Worm (Caenorhabditis elegans) whole organism, young adult: ENCODE measurements around the gene grk-2.
A peak's percentile ranks its signal among the peaks of the same experiment; 100 is the strongest.
"Not testable (repeated sequence)": the region's sequence is repeated elsewhere in the genome, so short reads cannot be mapped to it uniquely, and the experiment has no call there.

Experiments
- B0261.1 ChIP-seq: sonication (generic microtip); optimal IDR thresholded peaks from 2 replicates; lab custom pipeline; 2016; ENCODE audit warnings: mild to moderate bottlenecking, missing genetic modification characterization, moderate library complexity, missing compliant biosample characterization
- F55B11.4 ChIP-seq: sonication (generic microtip); optimal IDR thresholded peaks from 2 replicates; lab custom pipeline; 2016; ENCODE audit warnings: missing compliant biosample characterization, missing genetic modification characterization, borderline replicate concordance; ENCODE audit not compliant: insufficient read depth
- F57C9.4 ChIP-seq: sonication (generic microtip); optimal IDR thresholded peaks from 2 replicates; lab custom pipeline; 2017; ENCODE audit warnings: mild to moderate bottlenecking, missing genetic modification characterization, missing compliant biosample characterization
- T26A5.8 ChIP-seq: sonication (generic microtip); optimal IDR thresholded peaks from 2 replicates; lab custom pipeline; 2016; ENCODE audit warnings: missing genetic modification characterization, missing compliant biosample characterization
- Y67H2A.10 ChIP-seq: fragments of 200-800 bp; sonication (Bioruptor generic); conservative IDR thresholded peaks from 2 replicates; pipeline ENCODE4 v1.3.6; 2022; ENCODE audit warnings: missing genetic modification reagents, missing genetic modification characterization, missing compliant biosample characterization
- ZK185.1 ChIP-seq: sonication (generic microtip); optimal IDR thresholded peaks from 2 replicates; lab custom pipeline; 2016; ENCODE audit warnings: mild to moderate bottlenecking, missing genetic modification characterization, missing compliant biosample characterization; ENCODE audit not compliant: poor library complexity, severe bottlenecking
- atf-7 ChIP-seq: sonication (generic microtip); optimal IDR thresholded peaks from 2 replicates; lab custom pipeline; 2017; ENCODE audit warnings: mild to moderate bottlenecking, missing genetic modification characterization, missing compliant biosample characterization
- athp-1 ChIP-seq: sonication (generic microtip); optimal IDR thresholded peaks from 2 replicates; lab custom pipeline; 2017; ENCODE audit warnings: mild to moderate bottlenecking, missing genetic modification characterization, missing compliant biosample characterization
- attf-3 ChIP-seq: fragments of 200-800 bp; sonication (Bioruptor generic); conservative IDR thresholded peaks from 2 replicates; pipeline ENCODE4 v1.3.6; 2022; ENCODE audit warnings: missing genetic modification reagents, missing genetic modification characterization, missing compliant biosample characterization
- cebp-2 ChIP-seq: fragments of 200-800 bp; sonication (Bioruptor generic); IDR thresholded peaks from 2 replicates; pipeline ENCODE4 v1.3.6; 2022; ENCODE audit warnings: missing genetic modification characterization, missing compliant biosample characterization
- dox-1 ChIP-seq: fragments of 200-800 bp; sonication (Bioruptor generic); IDR thresholded peaks from 2 replicates; pipeline ENCODE4 v1.3.6; 2022; ENCODE audit warnings: missing genetic modification reagents, missing genetic modification characterization, missing compliant biosample characterization
- efl-1 ChIP-seq: fragments of 150-350 bp; optimal IDR thresholded peaks from 2 replicates; lab custom pipeline; 2014; ENCODE audit warnings: missing biosample characterization, missing genetic modification reagents, missing genetic modification characterization
- egl-18 ChIP-seq: fragments of 200-800 bp; sonication (Bioruptor generic); IDR thresholded peaks from 2 replicates; pipeline ENCODE4 v1.3.6; 2022; ENCODE audit warnings: missing genetic modification reagents, missing genetic modification characterization, missing compliant biosample characterization
- ekl-4 ChIP-seq: fragments of 200-800 bp; sonication (Bioruptor generic); IDR thresholded peaks from 2 replicates; pipeline ENCODE4 v1.3.6; 2022; ENCODE audit warnings: missing genetic modification reagents, missing genetic modification characterization, missing compliant biosample characterization
- hlh-12 ChIP-seq: sonication (generic microtip); optimal IDR thresholded peaks from 2 replicates; lab custom pipeline; 2016; ENCODE audit warnings: missing genetic modification characterization, missing compliant biosample characterization
- hmg-1.2 ChIP-seq: fragments of 200-800 bp; sonication (Bioruptor generic); IDR thresholded peaks from 2 replicates; pipeline ENCODE4 v1.3.6; 2022; ENCODE audit warnings: missing genetic modification reagents, missing genetic modification characterization, missing compliant biosample characterization
- lin-35 ChIP-seq, 3 experiments: fragments of 150-350 bp in 2 of 3; sonication (generic microtip) in 1 of 3; optimal IDR thresholded peaks; 2 replicates each; lab custom pipeline; 2014 to 2018; ENCODE audit warnings: missing biosample characterization in 3 of 3, missing genetic modification characterization in 3 of 3, missing genetic modification reagents in 3 of 3
- lir-1 ChIP-seq: fragments of 200-800 bp; sonication (Bioruptor generic); conservative IDR thresholded peaks from 2 replicates; pipeline ENCODE4 v1.3.6; 2022; ENCODE audit warnings: missing genetic modification reagents, missing genetic modification characterization, missing compliant biosample characterization
- lsy-27 ChIP-seq: sonication (generic microtip); optimal IDR thresholded peaks from 2 replicates; lab custom pipeline; 2017; ENCODE audit warnings: missing genetic modification characterization, mild to moderate bottlenecking, missing compliant biosample characterization, antibody characterized with exemption, missing genotype, borderline replicate concordance; ENCODE audit not compliant: insufficient read depth
- madf-6 ChIP-seq: fragments of 200-800 bp; sonication (Bioruptor generic); IDR thresholded peaks from 2 replicates; pipeline ENCODE4 v1.3.6; 2022; ENCODE audit warnings: missing genetic modification reagents, missing genetic modification characterization, missing compliant biosample characterization
- mcd-1 ChIP-seq: fragments of 200-800 bp; sonication (Bioruptor generic); IDR thresholded peaks from 2 replicates; pipeline ENCODE4 v1.3.6; 2022; ENCODE audit warnings: missing genetic modification reagents, missing genetic modification characterization, missing compliant biosample characterization
- mel-28 ChIP-seq: sonication (generic microtip); optimal IDR thresholded peaks from 2 replicates; lab custom pipeline; 2016; ENCODE audit warnings: borderline replicate concordance, mild to moderate bottlenecking, missing genetic modification characterization, missing compliant biosample characterization
- nhr-120 ChIP-seq: fragments of 200-800 bp; sonication (Bioruptor generic); IDR thresholded peaks from 2 replicates; pipeline ENCODE4 v1.3.6; 2022; ENCODE audit warnings: missing genetic modification characterization, missing compliant biosample characterization
- nhr-27 ChIP-seq: fragments of 200-800 bp; sonication (Bioruptor generic); optimal IDR thresholded peaks from 2 replicates; lab custom pipeline; 2018; ENCODE audit warnings: mild to moderate bottlenecking, missing genetic modification characterization, moderate library complexity, missing compliant biosample characterization
- snpc-1.1 ChIP-seq: sonication (generic microtip); optimal IDR thresholded peaks from 2 replicates; lab custom pipeline; 2017; ENCODE audit warnings: missing genetic modification characterization, mild to moderate bottlenecking, missing compliant biosample characterization, antibody characterized with exemption, moderate library complexity, missing genotype, missing genetic modification reagents; ENCODE audit not compliant: insufficient read depth
- snpc-4 ChIP-seq, 5 experiments: fragments of 150-350 bp in 1 of 5; sonication (generic microtip) in 4 of 5; optimal IDR thresholded peaks; 2 replicates each; lab custom pipeline; 2014 to 2018; ENCODE audit warnings: missing genetic modification characterization in 5 of 5, missing biosample characterization in 3 of 5, antibody characterized with exemption in 2 of 5, mild to moderate bottlenecking in 2 of 5, missing compliant biosample characterization in 2 of 5, missing genotype in 2 of 5, moderate library complexity in 2 of 5, missing genetic modification reagents in 1 of 5
- xnd-1 ChIP-seq: sonication (generic microtip); optimal IDR thresholded peaks from 2 replicates; lab custom pipeline; 2016; ENCODE audit warnings: missing genotype, missing genetic modification reagents, missing genetic modification characterization, missing compliant biosample characterization
- zfh-2 ChIP-seq: fragments of 200-800 bp; sonication (Bioruptor generic); conservative IDR thresholded peaks from 2 replicates; pipeline ENCODE4 v1.3.6; 2022; ENCODE audit warnings: missing genetic modification reagents, missing genetic modification characterization, missing compliant biosample characterization
- zim-3 ChIP-seq: sonication (generic microtip); optimal IDR thresholded peaks from 2 replicates; lab custom pipeline; 2017; ENCODE audit warnings: mild to moderate bottlenecking, missing genetic modification characterization, moderate library complexity, missing compliant biosample characterization
- ztf-25 ChIP-seq: fragments of 200-800 bp; sonication (Bioruptor generic); IDR thresholded peaks from 2 replicates; pipeline ENCODE4 v1.3.6; 2022; ENCODE audit warnings: missing genetic modification reagents, missing genetic modification characterization, missing compliant biosample characterization
- ztf-6 ChIP-seq: fragments of 200-800 bp; sonication (Bioruptor generic); IDR thresholded peaks from 2 replicates; pipeline ENCODE4 v1.3.6; 2022; ENCODE audit warnings: missing genetic modification reagents, missing genetic modification characterization, missing compliant biosample characterization

The grk-2 gene

ce11 chrIII:670994-671393 is 4.9 kb upstream of the grk-2 start (continued):
- TF ChIP-seq ztf-25 (GFP tag; lab: Robert Waterston, UW) (no peak), T26A5.8 (tag; lab: Kevin White, UChicago) (no peak), xnd-1 (no peak), F57C9.4 (tag; lab: Kevin White, UChicago) (no peak), zfh-2 (GFP tag; lab: Robert Waterston, UW) (peak; percentile 92), mcd-1 (GFP tag; lab: Robert Waterston, UW) (no peak), snpc-4 (GFP tag; optimal IDR thresholded peaks at IDR 0.05; lab: Kevin White, UChicago) (no peak), snpc-4 (tag; optimal IDR thresholded peaks at IDR 0.05; lab: Kevin White, UChicago) (no peak), mel-28 (tag; lab: Kevin White, UChicago) (no peak), Y67H2A.10 (no peak), zim-3 (tag; lab: Kevin White, UChicago) (no peak), dox-1 (GFP tag; lab: Robert Waterston, UW) (peak; percentile 17; the same call in 1 of the 2 replicates), egl-18 (GFP tag; lab: Robert Waterston, UW) (no peak), attf-3 (GFP tag; lab: Robert Waterston, UW) (no peak), cebp-2 (GFP tag; lab: Robert Waterston, UW) (no peak), nhr-27 (tag; lab: Kevin White, UChicago) (no peak), lin-35 (GFP tag; optimal IDR thresholded peaks at IDR 0.05; lab: Kevin White, UChicago) (peak in 1 of 3 experiments; percentile 34), hlh-12 (tag; lab: Kevin White, UChicago) (no peak), athp-1 (tag; lab: Kevin White, UChicago) (no peak), B0261.1 (tag; lab: Kevin White, UChicago) (no peak), lir-1 (GFP tag; lab: Robert Waterston, UW) (no peak), ztf-6 (GFP tag; lab: Robert Waterston, UW) (no peak), hmg-1.2 (GFP tag; lab: Robert Waterston, UW) (peak; percentile 57; the same call in 1 of the 2 replicates), efl-1 (GFP tag; lab: Kevin White, UChicago) (no peak)

- no peak for TF ChIP-seq F55B11.4
Observed at ce11 chrIII:675413-675812, 509 bp upstream of the grk-2 start.

- TF ChIP-seq atf-7 (no peak), ekl-4 (no peak), ZK185.1 (tag; lab: Kevin White, UChicago) (no peak)
Observed at ce11 chrIII:683318-683717, 7.4 kb downstream of the grk-2 start, which contains the start of gene W02B3.4. TSS of gene W02B3.4 (minus strand) at chrIII:683418.

- TF ChIP-seq madf-6: peak; percentile 26; the same call in 1 of the 2 replicates
- TF ChIP-seq nhr-120 (GFP tag; lab: Robert Waterston, UW): no peak
- TF ChIP-seq snpc-1.1 (tag; lab: Kevin White, UChicago): no peak
Observed at ce11 chrIII:688083-688482, 12.2 kb downstream of the grk-2 start.

- TF ChIP-seq efl-1 (GFP tag; lab: Kevin White, UChicago); lsy-27; F55B11.4: not testable (repeated sequence)
Observed at ce11 chrIII:688869-689268, 12.9 kb downstream of the grk-2 start, which contains the start of gene elf-1. TSS of gene elf-1 (plus strand) at chrIII:689169.
